Fruit fly (Drosophila melanogaster) ovary, adult (tissue): ENCODE data around the gene CG34375.

ENCODE experiments used
- CG17801 ChIP-seq: fragments of 200-800 bp; optimal IDR thresholded peaks from 2 replicates; lab custom pipeline; 2019; ENCODE audit warnings: missing biosample characterization, mild to moderate bottlenecking, missing genetic modification characterization, moderate library complexity; ENCODE audit not compliant: partially characterized antibody

CG34375 gene

DNA sequence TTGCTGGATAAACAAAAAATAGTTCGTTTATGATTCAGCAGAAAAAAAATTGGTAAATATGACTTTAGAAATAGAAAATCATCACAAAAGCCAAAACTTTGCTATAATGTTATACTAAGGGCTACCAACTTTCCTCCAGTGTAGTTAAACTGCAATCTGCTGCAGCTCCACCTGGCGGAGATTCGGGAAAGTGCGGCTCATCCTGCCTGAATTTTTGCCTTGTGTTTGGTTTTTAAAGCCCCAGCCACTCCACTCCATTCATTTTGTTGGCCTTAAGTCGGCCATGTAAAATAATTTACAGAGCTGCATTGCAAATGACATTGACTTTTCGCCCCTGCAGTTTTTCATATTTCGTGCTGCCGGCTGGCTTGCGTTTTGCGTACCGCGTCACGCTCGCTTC, 45.1 kb downstream of the CG34375 start:
- TF ChIP-seq CG17801 (GFP tag; lab: Kevin White, UChicago), result no peak
